Fruit fly (Drosophila melanogaster) whole organism, embryonic: ENCODE measurements around the gene CG14903.

Experiments
- Asciz ChIP-seq: fragments of 200-800 bp; sonication (Bioruptor generic); optimal IDR thresholded peaks from 2 replicates; lab custom pipeline; 2017; ENCODE audit warnings: missing biosample characterization, mild to moderate bottlenecking, missing genetic modification characterization, missing genetic modification reagents
- Atf-2 ChIP-seq: fragments of 200-800 bp; sonication (Bioruptor generic); optimal IDR thresholded peaks from 2 replicates; lab custom pipeline; 2016; ENCODE audit warnings: missing biosample characterization, missing genetic modification characterization
- CG10959 ChIP-seq: fragments of 200-800 bp; sonication (Bioruptor generic); IDR thresholded peaks from 2 replicates; pipeline ENCODE4 v1.3.6; 2022; ENCODE audit warnings: missing biosample characterization, missing genetic modification characterization
- CG13424 ChIP-seq: fragments of 200-800 bp; sonication (Bioruptor generic); optimal IDR thresholded peaks from 2 replicates; lab custom pipeline; 2019; ENCODE audit warnings: missing biosample characterization, mild to moderate bottlenecking, missing genetic modification characterization, moderate library complexity
- CG14014 ChIP-seq: fragments of 200-800 bp; sonication (Bioruptor generic); IDR thresholded peaks from 2 replicates; pipeline ENCODE4 v1.3.6; 2022; ENCODE audit warnings: missing biosample characterization, missing genetic modification characterization
- CG14667 ChIP-seq: fragments of 200-800 bp; sonication (Bioruptor generic); IDR thresholded peaks from 2 replicates; pipeline ENCODE4 v1.3.6; 2022; ENCODE audit warnings: missing biosample characterization, missing genetic modification characterization
- CG15479 ChIP-seq: fragments of 200-800 bp; sonication (Bioruptor generic); optimal IDR thresholded peaks from 3 replicates; lab custom pipeline; 2019; ENCODE audit warnings: missing biosample characterization, mild to moderate bottlenecking, missing genetic modification characterization, moderate library complexity
- CG17829 ChIP-seq: fragments of 200-800 bp; optimal IDR thresholded peaks from 2 replicates; lab custom pipeline; 2019; ENCODE audit warnings: missing biosample characterization, mild to moderate bottlenecking, missing genetic modification characterization, moderate library complexity
- CG2889 ChIP-seq: fragments of 200-800 bp; sonication (Bioruptor generic); IDR thresholded peaks from 3 replicates; pipeline ENCODE4 v1.3.6; 2022; ENCODE audit warnings: missing biosample characterization, missing genetic modification characterization
- CG33213 ChIP-seq: fragments of 200-800 bp; sonication (Bioruptor generic); optimal IDR thresholded peaks from 3 replicates; lab custom pipeline; 2016; ENCODE audit warnings: missing biosample characterization, missing genetic modification characterization
- CG42726 ChIP-seq: fragments of 200-800 bp; sonication (Bioruptor generic); IDR thresholded peaks from 2 replicates; pipeline ENCODE4 v1.3.6; 2022; ENCODE audit warnings: missing biosample characterization, missing genetic modification characterization; ENCODE audit not compliant: partially characterized antibody
- CG4404 ChIP-seq: fragments of 200-800 bp; sonication (Bioruptor generic); IDR thresholded peaks from 2 replicates; pipeline ENCODE4 v1.3.6; 2022; ENCODE audit warnings: missing biosample characterization, missing genetic modification characterization
- CG7786 ChIP-seq: fragments of 200-800 bp; sonication (Bioruptor generic); optimal IDR thresholded peaks from 2 replicates; lab custom pipeline; 2016; ENCODE audit warnings: missing biosample characterization, missing genetic modification characterization
- CG7987 ChIP-seq: fragments of 200-800 bp; sonication (Bioruptor generic); optimal IDR thresholded peaks from 2 replicates; lab custom pipeline; 2018; ENCODE audit warnings: missing biosample characterization, mild to moderate bottlenecking, missing genetic modification characterization, moderate library complexity
- CG8290 ChIP-seq, 3 experiments: fragments of 200-800 bp; sonication (Bioruptor generic); optimal IDR thresholded peaks; 2 replicates each; lab custom pipeline; 2016 to 2019; ENCODE audit warnings: missing biosample characterization in 3 of 3, missing genetic modification characterization in 3 of 3, mild to moderate bottlenecking in 2 of 3, moderate library complexity in 1 of 3
- CG8924 ChIP-seq: fragments of 200-800 bp; optimal IDR thresholded peaks from 3 replicates; lab custom pipeline; 2019; ENCODE audit warnings: missing biosample characterization, mild to moderate bottlenecking, missing genetic modification characterization, moderate library complexity
- CG9215 ChIP-seq: fragments of 200-800 bp; sonication (Bioruptor generic); IDR thresholded peaks from 2 replicates; pipeline ENCODE4 v1.3.6; 2022; ENCODE audit warnings: missing biosample characterization, missing genetic modification characterization
- D ChIP-seq, 2 experiments: fragments of 200-800 bp in 1 of 2; fragments of >200 bp in 1 of 2; sonication (Bioruptor generic) in 1 of 2; optimal IDR thresholded peaks; 2 replicates in 1 of 2; 3 replicates in 1 of 2; lab custom pipeline; 2017; ENCODE audit warnings: mild to moderate bottlenecking in 1 of 2, missing biosample characterization in 1 of 2, missing genetic modification characterization in 1 of 2, missing genetic modification reagents in 1 of 2
- D19A ChIP-seq: fragments of 200-800 bp; optimal IDR thresholded peaks from 3 replicates; lab custom pipeline; 2019; ENCODE audit warnings: missing biosample characterization, mild to moderate bottlenecking, missing genetic modification characterization, moderate library complexity
- Ets65A ChIP-seq: fragments of 200-800 bp; sonication (Bioruptor generic); peaks from one replicate; lab custom pipeline; 2016; ENCODE audit warnings: missing biosample characterization, missing genetic modification characterization
- NFAT ChIP-seq: fragments of 200-800 bp; sonication (Bioruptor generic); IDR thresholded peaks from 2 replicates; pipeline ENCODE4 v1.3.6; 2022; ENCODE audit warnings: missing biosample characterization, missing genetic modification characterization
- Side ChIP-seq: fragments of 200-800 bp; sonication (Bioruptor generic); optimal IDR thresholded peaks from 2 replicates; lab custom pipeline; 2016; ENCODE audit warnings: missing biosample characterization, missing genetic modification characterization
- Six4 ChIP-seq: fragments of 200-800 bp; sonication (Bioruptor generic); optimal IDR thresholded peaks from 2 replicates; lab custom pipeline; 2016; ENCODE audit warnings: missing biosample characterization, missing genetic modification characterization
- Ssrp ChIP-seq: fragments of 200-800 bp; sonication (Bioruptor generic); optimal IDR thresholded peaks from 2 replicates; lab custom pipeline; 2018; ENCODE audit warnings: missing biosample characterization, mild to moderate bottlenecking, missing genetic modification characterization, moderate library complexity
- ap ChIP-seq: fragments of 200-800 bp; sonication (Bioruptor generic); IDR thresholded peaks from 2 replicates; pipeline ENCODE4 v1.3.6; 2022; ENCODE audit warnings: missing biosample characterization, missing genetic modification characterization
- bbx ChIP-seq: fragments of 200-800 bp; sonication (Bioruptor generic); IDR thresholded peaks from 2 replicates; pipeline ENCODE4 v1.3.6; 2022; ENCODE audit warnings: missing biosample characterization, missing genetic modification characterization; ENCODE audit not compliant: partially characterized antibody
- caup ChIP-seq: fragments of 200-800 bp; sonication (Bioruptor generic); optimal IDR thresholded peaks from 3 replicates; lab custom pipeline; 2017; ENCODE audit warnings: missing biosample characterization, mild to moderate bottlenecking, missing genetic modification characterization, moderate library complexity; ENCODE audit not compliant: severe bottlenecking
- chm ChIP-seq: fragments of 200-800 bp; sonication (Bioruptor generic); IDR thresholded peaks from 2 replicates; pipeline ENCODE4 v1.3.6; 2022; ENCODE audit warnings: missing biosample characterization, missing genetic modification characterization
- croc ChIP-seq: fragments of 200-800 bp; sonication (Bioruptor generic); conservative IDR thresholded peaks from 3 replicates; pipeline ENCODE4 v1.3.6; 2022; ENCODE audit warnings: missing biosample characterization, missing genetic modification characterization
- ewg ChIP-seq: fragments of 200-800 bp; sonication (Bioruptor generic); optimal IDR thresholded peaks from 3 replicates; lab custom pipeline; 2017; ENCODE audit warnings: mild to moderate bottlenecking, missing biosample characterization, missing genetic modification reagents, missing genetic modification characterization
- gem ChIP-seq: fragments of 200-800 bp; sonication (Bioruptor generic); optimal IDR thresholded peaks from 2 replicates; lab custom pipeline; 2019; ENCODE audit warnings: missing biosample characterization, mild to moderate bottlenecking, missing genetic modification characterization, moderate library complexity
- grn ChIP-seq: fragments of 200-800 bp; sonication (Bioruptor generic); optimal IDR thresholded peaks from 3 replicates; lab custom pipeline; 2017; ENCODE audit warnings: missing biosample characterization, missing genetic modification characterization
- hkb ChIP-seq, 2 experiments: fragments of 200-800 bp in 1 of 2; fragments of >200 bp in 1 of 2; sonication (Bioruptor generic) in 1 of 2; IDR thresholded peaks in 1 of 2; optimal IDR thresholded peaks in 1 of 2; 2 replicates each; pipeline versions ENCODE4 v1.3.6 to Lab custom; 2017 to 2022; ENCODE audit warnings: missing biosample characterization in 1 of 2, missing genetic modification characterization in 1 of 2
- ind ChIP-seq: fragments of 200-800 bp; sonication (Bioruptor generic); optimal IDR thresholded peaks from 3 replicates; lab custom pipeline; 2016; ENCODE audit warnings: missing biosample characterization, missing genetic modification characterization
- kni ChIP-seq: fragments of 200-800 bp; sonication (Bioruptor generic); optimal IDR thresholded peaks from 3 replicates; lab custom pipeline; 2017; ENCODE audit warnings: mild to moderate bottlenecking, missing biosample characterization, missing genetic modification reagents, missing genetic modification characterization
- lab ChIP-seq: fragments of 200-800 bp; sonication (Bioruptor generic); optimal IDR thresholded peaks from 3 replicates; lab custom pipeline; 2017; ENCODE audit warnings: missing biosample characterization, missing genetic modification characterization, mild to moderate bottlenecking, moderate library complexity, missing genetic modification reagents
- nau ChIP-seq: fragments of 200-800 bp; sonication (Bioruptor generic); optimal IDR thresholded peaks from 3 replicates; lab custom pipeline; 2017; ENCODE audit warnings: missing biosample characterization, mild to moderate bottlenecking, missing genetic modification characterization, missing genetic modification reagents
- otp ChIP-seq: fragments of 200-800 bp; sonication (Bioruptor generic); IDR thresholded peaks from 3 replicates; pipeline ENCODE4, ENCODE4 v1.3.6; 2022; ENCODE audit warnings: missing biosample characterization, missing genetic modification characterization
- pfk ChIP-seq: fragments of 200-800 bp; sonication (Bioruptor generic); optimal IDR thresholded peaks from 2 replicates; lab custom pipeline; 2018; ENCODE audit warnings: missing biosample characterization, mild to moderate bottlenecking, missing genetic modification characterization, moderate library complexity
- pros ChIP-seq: fragments of 200-800 bp; sonication (Bioruptor generic); optimal IDR thresholded peaks from 3 replicates; lab custom pipeline; 2019; ENCODE audit warnings: missing biosample characterization, mild to moderate bottlenecking, missing genetic modification characterization, moderate library complexity
- salm ChIP-seq: fragments of 200-800 bp; sonication (Bioruptor generic); optimal IDR thresholded peaks from 2 replicates; lab custom pipeline; 2018; ENCODE audit warnings: missing biosample characterization, mild to moderate bottlenecking, missing genetic modification characterization
- seq ChIP-seq: fragments of 200-800 bp; sonication (Bioruptor generic); IDR thresholded peaks from 2 replicates; pipeline ENCODE4 v1.3.6; 2022; ENCODE audit warnings: missing biosample characterization, missing genetic modification characterization
- sqz ChIP-seq: fragments of 200-800 bp; sonication (Bioruptor generic); optimal IDR thresholded peaks from 3 replicates; lab custom pipeline; 2018; ENCODE audit warnings: missing biosample characterization, mild to moderate bottlenecking, missing genetic modification characterization
- tin ChIP-seq: fragments of 200-800 bp; sonication (Bioruptor generic); optimal IDR thresholded peaks from 3 replicates; lab custom pipeline; 2016; ENCODE audit warnings: missing biosample characterization, missing genetic modification characterization
- trem ChIP-seq: fragments of 200-800 bp; optimal IDR thresholded peaks from 3 replicates; lab custom pipeline; 2019; ENCODE audit warnings: missing biosample characterization, mild to moderate bottlenecking, missing genetic modification characterization, moderate library complexity
- vfl ChIP-seq: fragments of 200-800 bp; sonication (Bioruptor generic); optimal IDR thresholded peaks from 2 replicates; lab custom pipeline; 2016; ENCODE audit warnings: missing biosample characterization, missing genetic modification characterization
- wdn ChIP-seq: fragments of 200-800 bp; sonication (Bioruptor generic); IDR thresholded peaks from 2 replicates; pipeline ENCODE4 v1.3.6; 2022; ENCODE audit warnings: missing biosample characterization, missing genetic modification characterization
- zen2 ChIP-seq: fragments of 200-800 bp; sonication (Bioruptor generic); IDR thresholded peaks from 3 replicates; pipeline ENCODE4 v1.3.6; 2022; ENCODE audit warnings: missing biosample characterization, missing genetic modification characterization; ENCODE audit not compliant: partially characterized antibody

The CG14903 gene

dm6 chr3R:16524593-16525111 is 48.9 kb downstream of the CG14903 start (continued):
- TF ChIP-seq Ssrp (tag; lab: Kevin White, UChicago) (peak; percentile 19), Ets65A (peak; percentile 90), grn (GFP tag; lab: Kevin White, UChicago) (peak; percentile 60), D19A (peak; percentile 68), ind (GFP tag; lab: Kevin White, UChicago) (no peak), croc (GFP tag; lab: Robert Waterston, UW) (peak; percentile 39), otp (peak; percentile 63; the same call in 1 of the 3 replicates), CG4404 (GFP tag; lab: Robert Waterston, UW) (peak; percentile 32), caup (GFP tag; lab: Kevin White, UChicago) (no peak), wdn (no peak), Side (GFP tag; lab: Kevin White, UChicago) (peak; percentile 36), CG7987 (GFP tag; lab: Kevin White, UChicago) (peak; percentile 50), kni (GFP tag; lab: Kevin White, UChicago) (peak; percentile 98), CG17829 (tag; lab: Kevin White, UChicago) (peak; percentile 29), seq (GFP tag; lab: Robert Waterston, UW) (no peak), trem (peak; percentile 63), CG8290 (GFP tag; optimal IDR thresholded peaks at IDR 0.05; lab: Kevin White, UChicago) (peak; percentile 63), CG8290 (tag; optimal IDR thresholded peaks at IDR 0.05; lab: Kevin White, UChicago) (peak in 1 of 2 experiments; percentile 58), Asciz (GFP tag; lab: Kevin White, UChicago) (peak; percentile 60), chm (GFP tag; lab: Robert Waterston, UW) (peak; percentile 88), pfk (peak; percentile 46), CG14014 (GFP tag; lab: Robert Waterston, UW) (no peak), bbx (no peak), Six4 (peak; percentile 32), CG7786 (no peak), CG13424 (tag; lab: Kevin White, UChicago) (peak; percentile 3), NFAT (GFP tag; lab: Robert Waterston, UW) (no peak), D (optimal IDR thresholded peaks at IDR 0.05; lab: Kevin White, UChicago) (no peak), D (GFP tag; optimal IDR thresholded peaks at IDR 0.05; lab: Kevin White, UChicago) (peak; percentile 79), CG9215 (GFP tag; lab: Robert Waterston, UW) (no peak), pros (GFP tag; lab: Kevin White, UChicago) (no peak), Atf-2 (peak; percentile 50), CG15479 (GFP tag; lab: Kevin White, UChicago) (no peak), CG8924 (tag; lab: Kevin White, UChicago) (peak; percentile 32), sqz (peak; percentile 36), CG14667 (GFP tag; lab: Robert Waterston, UW) (0 out of 2 replicates have a peak, but pooled peaks have one; percentile 7), ewg (GFP tag; lab: Kevin White, UChicago) (peak; percentile 24), nau (GFP tag; lab: Kevin White, UChicago) (peak; percentile 6), ap (peak; percentile 29; the same call in 1 of the 2 replicates), lab (GFP tag; lab: Kevin White, UChicago) (peak; percentile 41), tin (GFP tag; lab: Kevin White, UChicago) (peak; percentile 32), CG42726 (GFP tag; lab: Robert Waterston, UW) (no peak), CG2889 (GFP tag; lab: Robert Waterston, UW) (no peak), CG10959 (GFP tag; lab: Robert Waterston, UW) (0 out of 2 replicates have a peak, but pooled peaks have one; percentile 53), vfl (GFP tag; lab: Kevin White, UChicago) (no peak), zen2 (no peak), gem (peak; percentile 60), hkb (optimal IDR thresholded peaks at IDR 0.05; lab: Kevin White, UChicago) (no peak), hkb (GFP tag; IDR thresholded peaks at IDR 0.05; lab: Robert Waterston, UW) (peak; percentile 50), CG33213 (GFP tag; lab: Kevin White, UChicago) (peak; percentile 15), salm (tag; lab: Kevin White, UChicago) (no peak)
